Fruit fly (Drosophila melanogaster): ENCODE measurements around the gene Ptp61F.

The Ptp61F gene

DNA sequence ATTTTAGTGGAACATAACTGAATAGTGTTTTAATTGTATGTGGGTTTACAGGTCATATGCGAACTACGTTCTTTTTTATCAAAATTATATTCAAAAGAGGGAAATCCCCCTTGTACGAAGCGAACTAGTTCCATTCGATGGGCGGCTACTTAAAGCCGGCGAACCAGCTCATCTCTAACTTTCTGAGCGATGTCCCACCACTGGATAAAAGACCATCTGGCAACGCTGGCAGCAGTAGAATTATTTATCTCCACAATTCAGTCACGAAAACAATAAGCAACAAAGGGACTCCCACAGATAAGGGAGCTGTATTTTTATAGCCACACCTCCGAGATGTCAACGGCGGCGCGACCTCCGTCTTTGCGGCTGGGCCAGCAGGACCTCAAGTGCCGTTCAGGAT lies 179.4 kb downstream of the Ptp61F start, which contains the start of gene Rabex-5 (continued):
- peak; percentile 23 for TF ChIP-seq CG8924 (tag; optimal IDR thresholded peaks at IDR 0.05)
- TF ChIP-seq Ets65A (GFP tag): no peak
- TF ChIP-seq CG31224 (GFP tag; IDR thresholded peaks at IDR 0.05): no peak
- no peak for TF ChIP-seq cas (GFP tag; IDR thresholded peaks at IDR 0.05)
- TF ChIP-seq bab2 (GFP tag; optimal IDR thresholded peaks at IDR 0.05): no peak
- peak; percentile 46 for TF ChIP-seq CG17186 (GFP tag; optimal IDR thresholded peaks at IDR 0.05)
- TF ChIP-seq nom (GFP tag; optimal IDR thresholded peaks at IDR 0.05): peak; percentile 9
- TF ChIP-seq hbn (GFP tag; IDR thresholded peaks at IDR 0.05; ENCODE audit: partially characterized antibody): peak; percentile 78
- TF ChIP-seq mirr (GFP tag; optimal IDR thresholded peaks at IDR 0.05): no peak
- TF ChIP-seq zen2 (GFP tag; IDR thresholded peaks at IDR 0.05; ENCODE audit: partially characterized antibody): peak; percentile 39; the same call in 1 of the 3 replicates
- TF ChIP-seq Sox102F (GFP tag; optimal IDR thresholded peaks at IDR 0.05): no peak
- TF ChIP-seq vnd (GFP tag; IDR thresholded peaks at IDR 0.05; ENCODE audit: partially characterized antibody): peak; percentile 73
- TF ChIP-seq al (GFP tag; IDR thresholded peaks at IDR 0.05): 0 out of 2 replicates have a peak, but pooled peaks have one; percentile 14
- TF ChIP-seq CG14965 (GFP tag; optimal IDR thresholded peaks at IDR 0.05; ENCODE audit: borderline replicate concordance): no peak
- TF ChIP-seq Eip74EF (GFP tag; optimal IDR thresholded peaks at IDR 0.05): no peak
- TF ChIP-seq CG13894 (tag; optimal IDR thresholded peaks at IDR 0.05): peak; percentile 46
- TF ChIP-seq Lim3 (GFP tag; IDR thresholded peaks at IDR 0.05): no peak
- TF ChIP-seq CG10147 (GFP tag; optimal IDR thresholded peaks at IDR 0.05): peak; percentile 6
- TF ChIP-seq CG18764 (GFP tag; optimal IDR thresholded peaks at IDR 0.05): peak; percentile 25
- TF ChIP-seq CG17359 (tag; optimal IDR thresholded peaks at IDR 0.05): no peak
- TF ChIP-seq corto (GFP tag; optimal IDR thresholded peaks at IDR 0.05): no peak
- TF ChIP-seq chinmo (GFP tag; IDR thresholded peaks at IDR 0.05; ENCODE audit: partially characterized antibody): 0 out of 4 replicates have a peak, but pooled peaks have one; percentile 15
- 0 out of 2 replicates have a peak, but pooled peaks have one; percentile 13 for TF ChIP-seq sisA (GFP tag; IDR thresholded peaks at IDR 0.05)
- no peak for TF ChIP-seq CG4707 (GFP tag; optimal IDR thresholded peaks at IDR 0.05)
- TF ChIP-seq Camta (GFP tag; optimal IDR thresholded peaks at IDR 0.05): no peak
- no peak for TF ChIP-seq CG8281 (tag; optimal IDR thresholded peaks at IDR 0.05)
- peak in 1 of 2 experiments; percentile 24 for TF ChIP-seq Pdp1 (GFP tag; optimal IDR thresholded peaks at IDR 0.05)
- TF ChIP-seq ham (GFP tag; IDR thresholded peaks at IDR 0.05): no peak
- no peak for TF ChIP-seq nau (GFP tag; optimal IDR thresholded peaks at IDR 0.05)
- TF ChIP-seq Gug (GFP tag; IDR thresholded peaks at IDR 0.05): peak; percentile 52; the same call in 2 of the 4 replicates
- no peak for TF ChIP-seq CG4360 (GFP tag; IDR thresholded peaks at IDR 0.05)
- peak; percentile 79 for TF ChIP-seq MESR4 (GFP tag; optimal IDR thresholded peaks at IDR 0.05)
- TF ChIP-seq gcm (GFP tag; optimal IDR thresholded peaks at IDR 0.05): no peak
- TF ChIP-seq cato (GFP tag; optimal IDR thresholded peaks at IDR 0.05; ENCODE audit: borderline replicate concordance): no peak
- 0 out of 3 replicates have a peak, but pooled peaks have one; percentile 18 for TF ChIP-seq H15 (GFP tag; IDR thresholded peaks at IDR 0.05)
- TF ChIP-seq CG17328 (GFP tag; IDR thresholded peaks at IDR 0.05): no peak
- no peak for TF ChIP-seq abd-A (tag; optimal IDR thresholded peaks at IDR 0.05)
- peak; percentile 3 for TF ChIP-seq Chrac-16 (GFP tag; optimal IDR thresholded peaks at IDR 0.05)
- no peak for TF ChIP-seq bowl (GFP tag; IDR thresholded peaks at IDR 0.05)
- TF ChIP-seq btn (GFP tag; optimal IDR thresholded peaks at IDR 0.05): no peak
- TF ChIP-seq onecut (GFP tag; IDR thresholded peaks at IDR 0.05): no peak
- TF ChIP-seq CG3065 (GFP tag; optimal IDR thresholded peaks at IDR 0.05): peak; percentile 11
- no peak for TF ChIP-seq Neu2 (GFP tag; optimal IDR thresholded peaks at IDR 0.05; ENCODE audit: borderline replicate concordance)
- no peak for TF ChIP-seq ken (GFP tag; IDR thresholded peaks at IDR 0.05)
- no peak for TF ChIP-seq gcm2 (GFP tag; optimal IDR thresholded peaks at IDR 0.05)
- TF ChIP-seq Dip2 (GFP tag; IDR thresholded peaks at IDR 0.05): no peak
- TF ChIP-seq ind (GFP tag; optimal IDR thresholded peaks at IDR 0.05): peak; percentile 4
- TF ChIP-seq Dip3 (GFP tag; optimal IDR thresholded peaks at IDR 0.05): no peak
- no peak for TF ChIP-seq CG3407 (GFP tag; optimal IDR thresholded peaks at IDR 0.05)

Measured in whole organism, embryonic.